Fruit fly (Drosophila melanogaster) Kc167 (cell line): ENCODE data around the gene CG2218.

Experiments used
- Myc ChIP-seq: fragments of >200 bp; optimal IDR thresholded peaks from 2 replicates; lab custom pipeline; 2017; ENCODE audit warnings: missing external identifiers
- h ChIP-seq: fragments of >200 bp; optimal IDR thresholded peaks from 3 replicates; lab custom pipeline; 2018; ENCODE audit warnings: missing external identifiers
- insv ChIP-seq: fragments of >200 bp; optimal IDR thresholded peaks from 3 replicates; lab custom pipeline; 2018; ENCODE audit warnings: missing external identifiers
- psq ChIP-seq: fragments of >200 bp; optimal IDR thresholded peaks from 2 replicates; lab custom pipeline; 2017; ENCODE audit warnings: missing external identifiers
- ttk ChIP-seq: sonication (Bioruptor generic); optimal IDR thresholded peaks from 2 replicates; lab custom pipeline; 2017; ENCODE audit warnings: missing external identifiers

dm6 chr3R:30423695-30424094, 4.4 kb downstream of the CG2218 start, which contains the start of the genes CG15535 and mRpS18C:
- TF ChIP-seq h (lab: Kevin White, UChicago) (no peak), Myc (no peak), insv (no peak), psq (lab: Kevin White, UChicago) (no peak), ttk (lab: Kevin White, UChicago) (no peak)
